Worm (Caenorhabditis elegans) whole organism, L4 larva: ENCODE measurements around the gene atgl-1.
A peak's percentile ranks its signal among the peaks of the same experiment; 100 is the strongest.

ENCODE experiments used
- F10B5.3 ChIP-seq: sonication (generic microtip); optimal IDR thresholded peaks from 2 replicates; lab custom pipeline; 2016; ENCODE audit warnings: mild to moderate bottlenecking, missing genetic modification characterization, missing compliant biosample characterization
- F26F4.8 ChIP-seq: fragments of 200-800 bp; sonication (Bioruptor generic); conservative IDR thresholded peaks from 2 replicates; pipeline ENCODE4 v1.3.6; 2022; ENCODE audit warnings: missing genetic modification characterization, missing compliant biosample characterization
- T26A8.4 ChIP-seq: fragments of 200-800 bp; sonication (Bioruptor generic); IDR thresholded peaks from 2 replicates; pipeline ENCODE4 v1.3.6; 2022; ENCODE audit warnings: missing genetic modification characterization, missing compliant biosample characterization
- Y105C5A.15 ChIP-seq: fragments of 200-800 bp; sonication (Bioruptor generic); IDR thresholded peaks from 2 replicates; pipeline ENCODE4 v1.3.6; 2022; ENCODE audit warnings: missing genetic modification characterization, missing compliant biosample characterization
- Y5F2A.4 ChIP-seq: fragments of 200-800 bp; sonication (Bioruptor generic); optimal IDR thresholded peaks from 2 replicates; lab custom pipeline; 2018; ENCODE audit warnings: mild to moderate bottlenecking, missing genetic modification characterization, missing compliant biosample characterization
- ZK546.5 ChIP-seq, 2 experiments: sonication (generic microtip); optimal IDR thresholded peaks; 2 replicates each; lab custom pipeline; 2017; ENCODE audit warnings: missing biosample characterization in 2 of 2, missing genetic modification characterization in 2 of 2
- aha-1 ChIP-seq: fragments of 150-350 bp; peaks from one replicate; lab custom pipeline; 2014; ENCODE audit warnings: missing biosample characterization, missing genetic modification characterization
- aly-2 ChIP-seq: sonication (generic microtip); optimal IDR thresholded peaks from 2 replicates; lab custom pipeline; 2018; ENCODE audit warnings: missing biosample characterization, missing genetic modification characterization
- ama-1 ChIP-seq: fragments of 150-350 bp; optimal IDR thresholded peaks from 2 replicates; lab custom pipeline; 2014; ENCODE audit warnings: inconsistent platforms, mixed read lengths
- arid-1 ChIP-seq: fragments of 200-800 bp; sonication (Bioruptor generic); conservative IDR thresholded peaks from 2 replicates; pipeline ENCODE4 v1.3.6; 2022; ENCODE audit warnings: missing genetic modification reagents, missing genetic modification characterization, missing compliant biosample characterization
- ceh-28 ChIP-seq: fragments of 150-350 bp; optimal IDR thresholded peaks from 2 replicates; lab custom pipeline; 2014; ENCODE audit warnings: missing biosample characterization, missing genetic modification reagents, missing genetic modification characterization
- ceh-32 ChIP-seq: sonication (generic microtip); optimal IDR thresholded peaks from 2 replicates; lab custom pipeline; 2016; ENCODE audit warnings: mild to moderate bottlenecking, missing genetic modification characterization, missing compliant biosample characterization; ENCODE audit not compliant: poor library complexity
- ceh-44 ChIP-seq: fragments of 200-800 bp; sonication (Bioruptor generic); IDR thresholded peaks from 2 replicates; pipeline ENCODE4 v1.3.6; 2022; ENCODE audit warnings: missing genetic modification reagents, missing genetic modification characterization, missing compliant biosample characterization
- daf-16 ChIP-seq, 3 experiments: sonication (generic microtip); optimal IDR thresholded peaks; 2 replicates each; lab custom pipeline; 2016 to 2017; ENCODE audit warnings: missing genetic modification characterization in 3 of 3, missing genetic modification reagents in 3 of 3, mild to moderate bottlenecking in 2 of 3, missing compliant biosample characterization in 2 of 3, missing biosample characterization in 1 of 3, moderate library complexity in 1 of 3
- dmd-6 ChIP-seq: fragments of 200-800 bp; sonication (Bioruptor generic); IDR thresholded peaks from 2 replicates; pipeline ENCODE4 v1.3.6; 2022; ENCODE audit warnings: missing genetic modification reagents, missing genetic modification characterization, missing compliant biosample characterization
- dpl-1 ChIP-seq: fragments of 150-350 bp; optimal IDR thresholded peaks from 2 replicates; lab custom pipeline; 2014; ENCODE audit warnings: missing biosample characterization, missing genetic modification reagents, missing genetic modification characterization
- duxl-1 ChIP-seq: sonication (generic microtip); optimal IDR thresholded peaks from 2 replicates; lab custom pipeline; 2016; ENCODE audit warnings: mild to moderate bottlenecking, missing genetic modification characterization, moderate library complexity, missing compliant biosample characterization; ENCODE audit not compliant: poor library complexity
- dve-1 ChIP-seq: sonication (generic microtip); optimal IDR thresholded peaks from 2 replicates; lab custom pipeline; 2017; ENCODE audit warnings: antibody characterized with exemption, mild to moderate bottlenecking, missing genetic modification characterization, missing compliant biosample characterization; ENCODE audit not compliant: insufficient read depth
- gei-8 ChIP-seq: fragments of 200-800 bp; sonication (Bioruptor generic); optimal IDR thresholded peaks from 2 replicates; lab custom pipeline; 2018; ENCODE audit warnings: mild to moderate bottlenecking, missing genetic modification characterization, missing compliant biosample characterization
- hlh-11 ChIP-seq: fragments of 200-800 bp; sonication (Bioruptor generic); optimal IDR thresholded peaks from 2 replicates; lab custom pipeline; 2018; ENCODE audit warnings: mild to moderate bottlenecking, missing genetic modification characterization, missing compliant biosample characterization
- hlh-30 ChIP-seq: sonication (generic microtip); optimal IDR thresholded peaks from 2 replicates; lab custom pipeline; 2017; ENCODE audit warnings: antibody characterized with exemption, mild to moderate bottlenecking, missing genetic modification characterization, missing compliant biosample characterization; ENCODE audit not compliant: insufficient read depth
- hmg-1.1 ChIP-seq: fragments of 200-800 bp; sonication (Bioruptor generic); IDR thresholded peaks from 2 replicates; pipeline ENCODE4 v1.3.6; 2022; ENCODE audit warnings: missing genetic modification reagents, missing genetic modification characterization, missing compliant biosample characterization
- lin-1 ChIP-seq: fragments of 200-800 bp; sonication (Bioruptor generic); IDR thresholded peaks from 2 replicates; pipeline ENCODE4 v1.3.6; 2022; ENCODE audit warnings: missing genetic modification reagents, missing genetic modification characterization, missing compliant biosample characterization
- lin-13 ChIP-seq: fragments of 150-350 bp; optimal IDR thresholded peaks from 2 replicates; lab custom pipeline; 2014; ENCODE audit warnings: missing biosample characterization, missing genetic modification reagents, missing genetic modification characterization
- lin-29 ChIP-seq: fragments of 200-800 bp; sonication (Bioruptor generic); IDR thresholded peaks from 2 replicates; pipeline ENCODE4 v1.3.6; 2022; ENCODE audit warnings: missing genetic modification reagents, missing genetic modification characterization, missing compliant biosample characterization
- lin-38 ChIP-seq: fragments of 200-800 bp; sonication (Bioruptor generic); IDR thresholded peaks from 2 replicates; pipeline ENCODE4 v1.3.6; 2022; ENCODE audit warnings: missing genetic modification reagents, missing genetic modification characterization, missing compliant biosample characterization
- lsy-2 ChIP-seq, 2 experiments: fragments of 150-350 bp in 1 of 2; sonication (generic microtip) in 1 of 2; optimal IDR thresholded peaks; 2 replicates each; lab custom pipeline; 2014 to 2017; ENCODE audit warnings: missing biosample characterization in 2 of 2, missing genetic modification characterization in 2 of 2
- madf-5 ChIP-seq, 2 experiments: fragments of 200-800 bp; sonication (Bioruptor generic); IDR thresholded peaks; 2 replicates each; pipeline ENCODE4 v1.3.6; 2022; ENCODE audit warnings: missing compliant biosample characterization in 2 of 2, missing genetic modification characterization in 2 of 2
- mdl-1 ChIP-seq, 2 experiments: fragments of 150-350 bp in 1 of 2; sonication (generic microtip) in 1 of 2; optimal IDR thresholded peaks; 2 replicates each; lab custom pipeline; 2014 to 2017; ENCODE audit warnings: missing biosample characterization in 2 of 2, missing genetic modification characterization in 2 of 2
- mep-1 ChIP-seq: fragments of 150-350 bp; sonication (generic microtip); optimal IDR thresholded peaks from 3 replicates; lab custom pipeline; 2014; ENCODE audit warnings: missing biosample characterization, missing genetic modification characterization
- mes-2 ChIP-seq: sonication (generic microtip); optimal IDR thresholded peaks from 2 replicates; lab custom pipeline; 2016; ENCODE audit warnings: missing genotype, mild to moderate bottlenecking, missing genetic modification characterization, missing compliant biosample characterization; ENCODE audit not compliant: poor library complexity, severe bottlenecking
- mxl-2 ChIP-seq: fragments of 200-800 bp; sonication (Bioruptor generic); conservative IDR thresholded peaks from 2 replicates; pipeline ENCODE4 v1.3.6; 2022; ENCODE audit warnings: missing genetic modification reagents, missing genetic modification characterization, missing compliant biosample characterization
- mxl-3 ChIP-seq: fragments of 200-800 bp; sonication (Bioruptor generic); optimal IDR thresholded peaks from 2 replicates; lab custom pipeline; 2018; ENCODE audit warnings: mild to moderate bottlenecking, missing genetic modification characterization, missing compliant biosample characterization
- nhr-102 ChIP-seq: sonication (generic microtip); optimal IDR thresholded peaks from 2 replicates; lab custom pipeline; 2016; ENCODE audit warnings: mild to moderate bottlenecking, missing genetic modification characterization, moderate library complexity, missing compliant biosample characterization
- nhr-28 ChIP-seq: fragments of 150-350 bp; optimal IDR thresholded peaks from 2 replicates; lab custom pipeline; 2014; ENCODE audit warnings: missing biosample characterization, missing genetic modification characterization
- nhr-48 ChIP-seq: sonication (generic microtip); optimal IDR thresholded peaks from 2 replicates; lab custom pipeline; 2016; ENCODE audit warnings: mild to moderate bottlenecking, missing genetic modification characterization, missing compliant biosample characterization
- nhr-6 ChIP-seq: fragments of 150-350 bp; optimal IDR thresholded peaks from 2 replicates; lab custom pipeline; 2014; ENCODE audit warnings: missing biosample characterization, missing genetic modification characterization
- pha-4 ChIP-seq, 2 experiments: fragments of 150-350 bp in 1 of 2; fragments of 200-800 bp in 1 of 2; sonication (Bioruptor generic) in 1 of 2; IDR thresholded peaks in 1 of 2; optimal IDR thresholded peaks in 1 of 2; 2 replicates each; pipeline versions ENCODE4 v1.3.6 to Lab custom; 2014 to 2022; ENCODE audit warnings: missing genetic modification characterization in 2 of 2, missing genetic modification reagents in 2 of 2, missing biosample characterization in 1 of 2, missing compliant biosample characterization in 1 of 2
- rbr-2 ChIP-seq: sonication (generic microtip); optimal IDR thresholded peaks from 2 replicates; lab custom pipeline; 2016; ENCODE audit warnings: missing genotype, missing genetic modification characterization, missing compliant biosample characterization
- set-16 ChIP-seq: fragments of 200-800 bp; sonication (Bioruptor generic); IDR thresholded peaks from 2 replicates; pipeline ENCODE4 v1.3.6; 2022; ENCODE audit warnings: missing genetic modification reagents, missing genetic modification characterization, missing compliant biosample characterization
- spr-3 ChIP-seq: fragments of 200-800 bp; sonication (Bioruptor generic); optimal IDR thresholded peaks from 2 replicates; lab custom pipeline; 2018; ENCODE audit warnings: mild to moderate bottlenecking, missing genetic modification characterization, missing compliant biosample characterization
- tra-1 ChIP-seq: fragments of 200-800 bp; sonication (Bioruptor generic); IDR thresholded peaks from 2 replicates; pipeline ENCODE4 v1.3.6; 2022; ENCODE audit warnings: missing genetic modification reagents, missing genetic modification characterization, missing compliant biosample characterization
- unc-39 ChIP-seq: sonication (generic microtip); optimal IDR thresholded peaks from 2 replicates; lab custom pipeline; 2017; ENCODE audit warnings: missing biosample characterization, missing genetic modification characterization
- unc-62 ChIP-seq, 3 experiments: fragments of 150-350 bp in 1 of 3; sonication (generic microtip); optimal IDR thresholded peaks in 2 of 3; peaks in 1 of 3; 1 replicate in 1 of 3; 2 replicates in 2 of 3; lab custom pipeline; 2014 to 2017; ENCODE audit warnings: missing biosample characterization in 3 of 3, missing genetic modification characterization in 3 of 3, missing genetic modification reagents in 3 of 3, missing genotype in 1 of 3
- vab-7 ChIP-seq: fragments of 200-800 bp; sonication (Bioruptor generic); IDR thresholded peaks from 2 replicates; pipeline ENCODE4 v1.3.6; 2022; ENCODE audit warnings: missing genetic modification reagents, missing genetic modification characterization, missing compliant biosample characterization
- zfp-2 ChIP-seq: sonication (generic microtip); optimal IDR thresholded peaks from 2 replicates; lab custom pipeline; 2016; ENCODE audit warnings: mild to moderate bottlenecking, missing genetic modification characterization, missing compliant biosample characterization

atgl-1 gene

ce11 chrIII:6446807-6447206, 27.5 kb upstream of the atgl-1 start, which contains the start of gene let-721:
Gene let-721, minus strand, starts transcription at chrIII:6446907.
- TF ChIP-seq F10B5.3 (tag; lab: Kevin White, UChicago), result no peak
- no peak for TF ChIP-seq set-16 (GFP tag; lab: Robert Waterston, UW)
- TF ChIP-seq unc-39, result no peak
- no peak for TF ChIP-seq dmd-6 (GFP tag; lab: Robert Waterston, UW)
- TF ChIP-seq ceh-32 (tag; lab: Kevin White, UChicago), result no peak
- TF ChIP-seq unc-62 (GFP tag; optimal IDR thresholded peaks at IDR 0.05 in 1 of 2; lab: Kevin White, UChicago), result peak in 1 of 2 experiments; percentile 45
- TF ChIP-seq unc-62 (tag; optimal IDR thresholded peaks at IDR 0.05; lab: Kevin White, UChicago), result no peak
- no peak for TF ChIP-seq spr-3 (GFP tag; lab: Kevin White, UChicago)
- no peak for TF ChIP-seq tra-1 (GFP tag; lab: Robert Waterston, UW)
- no peak for TF ChIP-seq ceh-28
- no peak for TF ChIP-seq aly-2 (tag; lab: Kevin White, UChicago)
- no peak for TF ChIP-seq lin-13 (GFP tag; lab: Kevin White, UChicago)
- no peak for TF ChIP-seq zfp-2 (tag; lab: Kevin White, UChicago)
- TF ChIP-seq vab-7 (GFP tag; lab: Robert Waterston, UW), result 0 out of 2 replicates have a peak, but pooled peaks have one; percentile 11

ce11 chrIII:6444335-6444734, 25.1 kb upstream of the atgl-1 start, which contains the start of gene C05D11.13:
Gene C05D11.13, minus strand, starts transcription at chrIII:6444586.
- peak; percentile 1 for TF ChIP-seq aha-1
- no peak for TF ChIP-seq lin-29
- TF ChIP-seq lsy-2 (tag; optimal IDR thresholded peaks at IDR 0.05; lab: Kevin White, UChicago), result peak in 1 of 2 experiments; percentile 86
- TF ChIP-seq pha-4 (GFP tag; IDR thresholded peaks at IDR 0.05; lab: Robert Waterston, UW), result no peak
- peak; percentile 77 for TF ChIP-seq pha-4 (tag; optimal IDR thresholded peaks at IDR 0.05; lab: Kevin White, UChicago)
- TF ChIP-seq nhr-6 (tag; lab: Kevin White, UChicago), result peak; percentile 54
- peak; percentile 49 for TF ChIP-seq hlh-11 (tag; lab: Kevin White, UChicago)
- peak; percentile 42 for TF ChIP-seq mxl-3 (GFP tag; lab: Kevin White, UChicago)
- TF ChIP-seq Y5F2A.4 (GFP tag; lab: Kevin White, UChicago), result no peak
- TF ChIP-seq hlh-30 (tag; lab: Kevin White, UChicago), result peak; percentile 56
- peak; percentile 43 for TF ChIP-seq nhr-28
- peak; percentile 28 to 74 for TF ChIP-seq mdl-1 (tag; optimal IDR thresholded peaks at IDR 0.05; lab: Kevin White, UChicago)
- no peak for TF ChIP-seq ZK546.5 (tag; optimal IDR thresholded peaks at IDR 0.05; lab: Kevin White, UChicago)
- peak; percentile 63; the same call in 1 of the 2 replicates for TF ChIP-seq T26A8.4
- TF ChIP-seq F10B5.3 (tag; lab: Kevin White, UChicago), result peak; percentile 31
- peak; percentile 58 for TF ChIP-seq lin-38 (GFP tag; lab: Robert Waterston, UW)
- TF ChIP-seq duxl-1, result peak; percentile 66
- peak; percentile 34; the same call in 1 of the 2 replicates for TF ChIP-seq hmg-1.1
- peak; percentile 37 for TF ChIP-seq rbr-2 (tag; lab: Kevin White, UChicago)
- peak; percentile 64 for TF ChIP-seq dve-1 (tag; lab: Kevin White, UChicago)
- TF ChIP-seq ama-1 (lab: Kevin White, UChicago), result peak; percentile 19
- TF ChIP-seq ceh-44 (GFP tag; lab: Robert Waterston, UW), result no peak
- peak; percentile 27; the same call in 1 of the 2 replicates for TF ChIP-seq lin-1
- no peak for TF ChIP-seq nhr-48 (tag; lab: Kevin White, UChicago)
- TF ChIP-seq mxl-2 (GFP tag; lab: Robert Waterston, UW), result no peak
- 0 out of 2 replicates have a peak, but pooled peaks have one; percentile 33 for TF ChIP-seq Y105C5A.15 (GFP tag; lab: Robert Waterston, UW)
- peak; percentile 39 for TF ChIP-seq nhr-102
- 0 out of 2 replicates have a peak, but pooled peaks have one; percentile 27 for TF ChIP-seq arid-1 (GFP tag; lab: Robert Waterston, UW)
- TF ChIP-seq mep-1 (tag; lab: Kevin White, UChicago), result peak; percentile 73
- peak in 1 of 2 experiments; percentile 32 for TF ChIP-seq daf-16 (GFP tag; optimal IDR thresholded peaks at IDR 0.05; lab: Kevin White, UChicago)
- TF ChIP-seq daf-16 (tag; optimal IDR thresholded peaks at IDR 0.05; lab: Kevin White, UChicago), result peak; percentile 45
- TF ChIP-seq dpl-1 (GFP tag; lab: Kevin White, UChicago), result peak; percentile 12
- TF ChIP-seq madf-5 (GFP tag; IDR thresholded peaks at IDR 0.05; lab: Robert Waterston, UW), result no peak
- no peak for TF ChIP-seq gei-8
- no peak for TF ChIP-seq F26F4.8
- TF ChIP-seq dmd-6 (GFP tag; lab: Robert Waterston, UW), result peak; percentile 30; the same call in 1 of the 2 replicates
- peak; percentile 56 for TF ChIP-seq mes-2 (tag; lab: Kevin White, UChicago)
